Worm (Caenorhabditis elegans) whole organism, L4 larva: Measurements from ENCODE around the gene ddx-23.

Source experiments
- F49E8.2 ChIP-seq: sonication (generic microtip); optimal IDR thresholded peaks from 2 replicates; lab custom pipeline; 2016; ENCODE audit warnings: missing compliant biosample characterization, mild to moderate bottlenecking, missing genetic modification characterization, borderline replicate concordance
- Y75B8A.6 ChIP-seq: fragments of 200-800 bp; sonication (Bioruptor generic); IDR thresholded peaks from 2 replicates; pipeline ENCODE4 v1.3.6; 2022; ENCODE audit warnings: missing genetic modification reagents, missing genetic modification characterization, missing compliant biosample characterization
- ama-1 ChIP-seq: fragments of 150-350 bp; optimal IDR thresholded peaks from 2 replicates; lab custom pipeline; 2014; ENCODE audit warnings: inconsistent platforms, mixed read lengths
- lin-39 ChIP-seq: fragments of 150-350 bp; optimal IDR thresholded peaks from 2 replicates; lab custom pipeline; 2014; ENCODE audit warnings: missing biosample characterization, missing genetic modification reagents, missing genetic modification characterization
- mdl-1 ChIP-seq, 2 experiments: fragments of 150-350 bp in 1 of 2; sonication (generic microtip) in 1 of 2; optimal IDR thresholded peaks; 2 replicates each; lab custom pipeline; 2014 to 2017; ENCODE audit warnings: missing biosample characterization in 2 of 2, missing genetic modification characterization in 2 of 2
- nhr-237 ChIP-seq: sonication (generic microtip); optimal IDR thresholded peaks from 2 replicates; lab custom pipeline; 2017; ENCODE audit warnings: missing biosample characterization, missing genetic modification characterization
- tra-1 ChIP-seq: fragments of 200-800 bp; sonication (Bioruptor generic); IDR thresholded peaks from 2 replicates; pipeline ENCODE4 v1.3.6; 2022; ENCODE audit warnings: missing genetic modification reagents, missing genetic modification characterization, missing compliant biosample characterization

DNA sequence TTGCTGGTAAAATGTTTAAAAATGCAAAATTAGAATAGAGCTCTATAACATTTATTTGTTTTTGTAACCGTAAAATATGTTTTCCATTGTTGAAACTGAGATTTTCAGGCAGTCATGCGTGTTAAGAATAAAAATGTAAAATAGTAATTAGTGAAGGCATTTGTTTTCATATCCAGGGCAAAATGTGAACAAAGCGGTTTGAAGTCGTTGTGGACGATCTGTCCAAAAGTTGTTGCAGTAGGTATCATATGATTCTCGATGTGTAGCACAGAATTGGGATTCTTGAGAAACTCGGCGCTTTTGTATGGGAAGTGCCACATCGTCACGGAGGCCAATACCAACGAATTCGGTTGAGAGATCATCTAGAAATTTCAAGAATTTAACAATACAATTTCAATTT lies 29.2 kb upstream of the ddx-23 start:
- TF ChIP-seq Y75B8A.6 (no peak), mdl-1 (tag; optimal IDR thresholded peaks at IDR 0.05; lab: Kevin White, UChicago) (no peak), ama-1 (lab: Kevin White, UChicago) (no peak), lin-39 (tag; lab: Kevin White, UChicago) (no peak), nhr-237 (tag; lab: Kevin White, UChicago) (no peak), F49E8.2 (tag; lab: Kevin White, UChicago) (no peak), tra-1 (no peak)
